Worm (Caenorhabditis elegans) whole organism, mixed stage, embryonic: ENCODE results near the gene F15H10.12.
A peak's percentile ranks its signal among the peaks of the same experiment; 100 is the strongest.

Experiments
- M03D4.4 ChIP-seq: sonication (generic microtip); optimal IDR thresholded peaks from 2 replicates; lab custom pipeline; 2017; ENCODE audit warnings: mild to moderate bottlenecking, missing genetic modification characterization, missing compliant biosample characterization
- bed-3 ChIP-seq: fragments of 200-800 bp; sonication (Bioruptor generic); optimal IDR thresholded peaks from 3 replicates; lab custom pipeline; 2018; ENCODE audit warnings: mild to moderate bottlenecking, missing genetic modification characterization, moderate library complexity, missing compliant biosample characterization
- blmp-1 ChIP-seq: fragments of 150-350 bp; optimal IDR thresholded peaks from 2 replicates; lab custom pipeline; 2014; ENCODE audit warnings: missing biosample characterization, missing genetic modification characterization
- ceh-39 ChIP-seq: fragments of 150-350 bp; optimal IDR thresholded peaks from 2 replicates; lab custom pipeline; 2014; ENCODE audit warnings: missing biosample characterization, missing genetic modification characterization
- ceh-43 ChIP-seq: fragments of 200-800 bp; sonication (Bioruptor generic); optimal IDR thresholded peaks from 2 replicates; lab custom pipeline; 2018; ENCODE audit warnings: mild to moderate bottlenecking, missing genetic modification characterization, moderate library complexity, missing compliant biosample characterization
- ces-1 ChIP-seq: fragments of 150-350 bp; optimal IDR thresholded peaks from 2 replicates; lab custom pipeline; 2014; ENCODE audit warnings: missing biosample characterization, missing genetic modification reagents, missing genetic modification characterization
- drap-1 ChIP-seq: fragments of 200-800 bp; sonication (Bioruptor generic); optimal IDR thresholded peaks from 3 replicates; lab custom pipeline; 2018; ENCODE audit warnings: mild to moderate bottlenecking, missing genetic modification characterization, missing compliant biosample characterization
- elt-3 ChIP-seq: fragments of 150-350 bp; optimal IDR thresholded peaks from 2 replicates; lab custom pipeline; 2014; ENCODE audit warnings: missing biosample characterization, missing genetic modification characterization
- ham-2 ChIP-seq: fragments of 200-800 bp; sonication (Bioruptor generic); optimal IDR thresholded peaks from 2 replicates; lab custom pipeline; 2018; ENCODE audit warnings: mild to moderate bottlenecking, missing genetic modification characterization, missing compliant biosample characterization
- hlh-1 ChIP-seq: fragments of 150-350 bp; optimal IDR thresholded peaks from 2 replicates; lab custom pipeline; 2014; ENCODE audit warnings: missing biosample characterization, missing genetic modification reagents, missing genetic modification characterization
- lin-13 ChIP-seq: fragments of 150-350 bp; optimal IDR thresholded peaks from 2 replicates; lab custom pipeline; 2014; ENCODE audit warnings: missing biosample characterization, missing genetic modification characterization
- lin-32 ChIP-seq: fragments of 200-800 bp; sonication (Bioruptor generic); optimal IDR thresholded peaks from 2 replicates; lab custom pipeline; 2018; ENCODE audit warnings: mild to moderate bottlenecking, missing genetic modification characterization, missing compliant biosample characterization
- lsy-2 ChIP-seq: fragments of 150-350 bp; optimal IDR thresholded peaks from 2 replicates; lab custom pipeline; 2014; ENCODE audit warnings: missing biosample characterization, missing genetic modification characterization
- mab-5 ChIP-seq: fragments of 150-350 bp; optimal IDR thresholded peaks from 2 replicates; lab custom pipeline; 2014; ENCODE audit warnings: missing biosample characterization, missing genetic modification characterization
- mep-1 ChIP-seq: fragments of 150-350 bp; optimal IDR thresholded peaks from 2 replicates; lab custom pipeline; 2017; ENCODE audit warnings: missing biosample characterization, missing genetic modification reagents, missing genetic modification characterization, inconsistent platforms
- mls-2 ChIP-seq: sonication (generic microtip); optimal IDR thresholded peaks from 2 replicates; lab custom pipeline; 2016; ENCODE audit warnings: mild to moderate bottlenecking, missing genetic modification characterization, moderate library complexity, missing compliant biosample characterization
- nhr-12 ChIP-seq: fragments of 150-350 bp; optimal IDR thresholded peaks from 2 replicates; lab custom pipeline; 2014; ENCODE audit warnings: missing biosample characterization, missing genetic modification characterization
- nhr-2 ChIP-seq: fragments of 150-350 bp; optimal IDR thresholded peaks from 2 replicates; lab custom pipeline; 2014; ENCODE audit warnings: missing biosample characterization, missing genetic modification characterization
- nhr-28 ChIP-seq: fragments of 150-350 bp; optimal IDR thresholded peaks from 2 replicates; lab custom pipeline; 2014; ENCODE audit warnings: missing biosample characterization, missing genetic modification characterization
- nhr-76 ChIP-seq: sonication (generic microtip); optimal IDR thresholded peaks from 2 replicates; lab custom pipeline; 2017; ENCODE audit warnings: missing biosample characterization, missing genetic modification characterization
- pha-4 ChIP-seq: fragments of 150-350 bp; optimal IDR thresholded peaks from 2 replicates; lab custom pipeline; 2018; ENCODE audit warnings: missing biosample characterization, missing genetic modification reagents, missing genetic modification characterization
- sem-2 ChIP-seq: fragments of 200-800 bp; sonication (Bioruptor generic); optimal IDR thresholded peaks from 2 replicates; lab custom pipeline; 2018; ENCODE audit warnings: mild to moderate bottlenecking, missing genetic modification characterization, missing compliant biosample characterization
- sptf-1 ChIP-seq: sonication (generic microtip); optimal IDR thresholded peaks from 2 replicates; lab custom pipeline; 2017; ENCODE audit warnings: mild to moderate bottlenecking, missing genetic modification characterization, moderate library complexity, missing compliant biosample characterization
- tbx-8 ChIP-seq: fragments of 200-800 bp; sonication (Bioruptor generic); optimal IDR thresholded peaks from 2 replicates; lab custom pipeline; 2018; ENCODE audit warnings: mild to moderate bottlenecking, missing genetic modification characterization, moderate library complexity, missing compliant biosample characterization
- unc-120 ChIP-seq: sonication (generic microtip); optimal IDR thresholded peaks from 2 replicates; lab custom pipeline; 2017; ENCODE audit warnings: missing genetic modification characterization, missing compliant biosample characterization; ENCODE audit not compliant: poor library complexity, severe bottlenecking
- unc-39 ChIP-seq: fragments of 150-350 bp; optimal IDR thresholded peaks from 2 replicates; lab custom pipeline; 2014; ENCODE audit warnings: missing biosample characterization, missing genetic modification characterization
- zip-8 ChIP-seq: fragments of 150-350 bp; optimal IDR thresholded peaks from 2 replicates; lab custom pipeline; 2014; ENCODE audit warnings: missing biosample characterization, missing genetic modification characterization

The F15H10.12 gene

ce11 chrV:10441135-10442024 is 31.5 kb upstream of the F15H10.12 start, which contains the start of gene pap-1:
pap-1 (plus strand) TSS chrV:10441974.
- TF ChIP-seq zip-8: no peak
- peak; percentile 61 for TF ChIP-seq lsy-2
- peak; percentile 8 for TF ChIP-seq unc-120 (tag; lab: Kevin White, UChicago)

DNA sequence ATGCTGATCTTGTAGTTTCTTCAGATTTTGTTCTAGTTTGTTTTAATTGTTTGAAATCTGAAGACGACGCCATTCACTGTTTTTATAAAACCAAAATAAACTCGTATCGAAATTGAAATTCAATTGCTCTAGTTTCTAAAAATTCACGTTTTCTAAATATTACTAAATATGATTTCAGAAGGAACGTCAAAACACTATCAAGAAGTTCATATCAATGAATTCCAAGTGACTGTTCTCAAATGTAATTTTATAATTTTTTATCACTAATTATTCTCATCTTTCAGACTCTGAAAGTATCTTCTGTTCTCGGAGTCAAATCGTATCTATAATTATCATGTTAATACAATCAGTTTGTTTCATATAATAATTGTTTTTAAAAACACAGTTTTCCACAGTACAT is 30.8 kb upstream of the F15H10.12 start, which contains the start of gene snf-10:
Gene snf-10 (minus strand): TSS at position 101 of the 400 bp plus-strand sequence.
- TF ChIP-seq hlh-1 (tag; lab: Kevin White, UChicago) (no peak), M03D4.4 (tag; lab: Kevin White, UChicago) (no peak), mls-2 (tag; lab: Kevin White, UChicago) (no peak), ceh-43 (GFP tag; lab: Kevin White, UChicago) (no peak), nhr-28 (no peak), unc-39 (no peak), elt-3 (no peak), sptf-1 (tag; lab: Kevin White, UChicago) (no peak), blmp-1 (tag; lab: Kevin White, UChicago) (no peak), nhr-76 (no peak), lin-32 (no peak), lin-13 (tag; lab: Kevin White, UChicago) (no peak), ham-2 (GFP tag; lab: Kevin White, UChicago) (no peak), tbx-8 (no peak), drap-1 (no peak), nhr-12 (no peak), mab-5 (tag; lab: Kevin White, UChicago) (no peak), pha-4 (tag; lab: Kevin White, UChicago) (no peak), mep-1 (tag; lab: Kevin White, UChicago) (no peak), bed-3 (no peak)

- TF ChIP-seq nhr-28 (no peak), nhr-12 (no peak), drap-1 (no peak), nhr-2 (no peak)
Measured at ce11 chrV:10436612-10437011, 26.7 kb upstream of the F15H10.12 start, which contains the start of gene set-22. set-22 (plus strand) TSS chrV:10436912.

DNA sequence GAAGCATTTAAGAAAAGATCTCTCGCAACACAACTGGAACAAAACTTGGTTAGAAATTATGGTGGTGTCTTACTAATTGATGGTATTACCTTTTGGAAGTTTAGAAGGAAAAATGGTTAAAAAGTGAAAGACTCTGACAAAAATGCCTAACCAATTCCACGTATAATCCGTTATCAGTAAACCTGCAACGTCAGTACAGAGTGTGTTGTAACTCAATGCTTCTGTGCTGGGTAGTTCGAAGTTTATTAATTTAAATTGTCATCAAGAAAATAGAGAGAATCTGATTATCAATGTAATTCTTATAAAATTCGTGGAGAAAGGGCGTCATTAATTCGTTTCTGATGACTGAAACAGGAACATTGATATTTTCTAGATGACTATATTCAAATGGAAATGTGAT is 25.3 kb upstream of the F15H10.12 start:
- TF ChIP-seq tbx-8 (no peak), lin-32 (no peak), lsy-2 (no peak), mab-5 (tag; lab: Kevin White, UChicago) (no peak)

DNA sequence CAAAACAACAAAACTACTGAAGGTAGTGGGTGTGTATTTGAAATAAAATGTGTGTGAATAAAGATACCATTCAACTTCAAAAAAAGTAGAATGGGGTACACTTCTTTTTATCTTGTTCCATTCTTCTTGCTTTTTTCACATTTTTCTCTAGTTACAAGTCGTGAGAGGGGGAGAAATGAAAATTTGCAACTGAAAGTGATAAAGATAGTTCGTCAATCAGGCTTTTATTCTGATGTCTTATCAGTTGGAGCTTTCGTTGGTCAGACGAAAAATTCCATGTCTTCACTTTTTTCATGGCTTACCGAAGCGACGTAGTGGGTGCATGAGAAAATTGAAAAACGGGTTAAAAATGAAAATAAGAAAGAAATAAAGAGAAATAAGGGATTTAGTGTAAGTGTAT is 23.8 kb upstream of the F15H10.12 start, which contains the start of gene Y32F6A.4:
Gene Y32F6A.4 (minus strand): TSS at position 347 of the 400 bp plus-strand sequence.
- TF ChIP-seq ceh-39 (tag; lab: Kevin White, UChicago): no peak

DNA sequence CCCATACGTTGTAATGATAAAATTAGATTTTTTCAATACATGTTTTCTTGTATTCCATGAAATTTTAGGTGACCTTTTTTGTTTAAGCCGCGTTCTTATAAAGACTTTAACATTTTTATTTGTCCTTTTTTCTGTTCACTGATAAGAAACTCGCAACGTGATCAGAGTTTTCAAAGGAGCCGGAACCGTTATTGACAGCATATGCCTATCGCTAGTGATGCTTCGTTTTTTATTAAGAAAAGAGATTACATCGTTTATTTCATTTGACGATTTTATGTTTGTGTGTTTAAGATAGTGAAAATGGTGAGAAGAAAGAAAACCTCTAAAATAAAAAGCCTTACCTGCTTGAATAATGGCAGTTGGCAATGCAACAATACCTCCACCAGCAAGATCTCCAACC is 22.7 kb upstream of the F15H10.12 start:
- TF ChIP-seq nhr-12: no peak
- TF ChIP-seq mep-1 (tag; lab: Kevin White, UChicago): no peak
- TF ChIP-seq elt-3: no peak
- TF ChIP-seq mls-2 (tag; lab: Kevin White, UChicago): no peak

- TF ChIP-seq lin-32 (no peak), sem-2 (GFP tag; lab: Kevin White, UChicago) (no peak), pha-4 (tag; lab: Kevin White, UChicago) (no peak), lin-13 (tag; lab: Kevin White, UChicago) (no peak), ces-1 (GFP tag; lab: Kevin White, UChicago) (no peak)
Measured at ce11 chrV:10428608-10429007, 18.7 kb upstream of the F15H10.12 start, which contains the start of gene tag-314. tag-314 (minus strand) TSS chrV:10428708.
